Fruit fly (Drosophila melanogaster): ENCODE results near the gene CG4440.
A peak's percentile ranks its signal among the peaks of the same experiment; 100 is the strongest.

Gene CG4440

dm6 chr2L:16317777-16318610, 11.7 kb upstream of the CG4440 start (continued):
- TF ChIP-seq HLHmδ (GFP tag; optimal IDR thresholded peaks at IDR 0.05) = no peak
- TF ChIP-seq CG15269 (tag; optimal IDR thresholded peaks at IDR 0.05) = peak; percentile 43
- TF ChIP-seq CG1832 (GFP tag; optimal IDR thresholded peaks at IDR 0.05) = no peak
- no peak for TF ChIP-seq D (optimal IDR thresholded peaks at IDR 0.05)
- peak; percentile 4 for TF ChIP-seq D (GFP tag; optimal IDR thresholded peaks at IDR 0.05)
- no peak for TF ChIP-seq phol (tag; optimal IDR thresholded peaks at IDR 0.05)
- TF ChIP-seq CG4328 (GFP tag; optimal IDR thresholded peaks at IDR 0.05) = peak; percentile 40
- TF ChIP-seq Ada2b (GFP tag; IDR thresholded peaks at IDR 0.05) = 0 out of 2 replicates have a peak, but pooled peaks have one; percentile 21
- no peak for TF ChIP-seq HLH4C (GFP tag; IDR thresholded peaks at IDR 0.05; ENCODE audit: partially characterized antibody)
- peak; percentile 37; the same call in 1 of the 3 replicates for TF ChIP-seq dysf (GFP tag; IDR thresholded peaks at IDR 0.05)
- no peak; the same call in 1 of the 2 replicates for TF ChIP-seq gsb (GFP tag; IDR thresholded peaks at IDR 0.05)
- peak; percentile 36 for TF ChIP-seq Dip3 (GFP tag; optimal IDR thresholded peaks at IDR 0.05)
- TF ChIP-seq CG6813 (GFP tag; optimal IDR thresholded peaks at IDR 0.05) = peak; percentile 60
- peak; percentile 34; the same call in 1 of the 2 replicates for TF ChIP-seq CG3847 (GFP tag; IDR thresholded peaks at IDR 0.05)
- TF ChIP-seq Trl (optimal IDR thresholded peaks at IDR 0.05) = no peak
- peak; percentile 64 for TF ChIP-seq Trl (GFP tag; optimal IDR thresholded peaks at IDR 0.05)
- TF ChIP-seq CG11398 (GFP tag; optimal IDR thresholded peaks at IDR 0.05) = peak; percentile 47
- no peak for TF ChIP-seq ash1 (GFP tag; optimal IDR thresholded peaks at IDR 0.05)
- peak; percentile 55; the same call in 1 of the 2 replicates for TF ChIP-seq Rfx (GFP tag; IDR thresholded peaks at IDR 0.05)
- TF ChIP-seq CG12236 (GFP tag; optimal IDR thresholded peaks at IDR 0.05) = peak; percentile 3
- no peak for TF ChIP-seq Adf1 (GFP tag; IDR thresholded peaks at IDR 0.05)
- TF ChIP-seq CG12942 (GFP tag; optimal IDR thresholded peaks at IDR 0.05) = peak; percentile 22
- peak; percentile 12 for TF ChIP-seq CG3163 (GFP tag; optimal IDR thresholded peaks at IDR 0.05)
- no peak for TF ChIP-seq BEAF-32 (GFP tag; optimal IDR thresholded peaks at IDR 0.05)
- peak; percentile 72 for TF ChIP-seq odd (GFP tag; optimal IDR thresholded peaks at IDR 0.05)
- TF ChIP-seq stwl (tag; optimal IDR thresholded peaks at IDR 0.05) = no peak
- no peak for TF ChIP-seq CG4854 (GFP tag; optimal IDR thresholded peaks at IDR 0.05)
- no peak for TF ChIP-seq CG33557 (GFP tag; optimal IDR thresholded peaks at IDR 0.05)
- TF ChIP-seq Awh (GFP tag; IDR thresholded peaks at IDR 0.05) = peak; percentile 77
- peak; percentile 8 for TF ChIP-seq CG8089 (GFP tag; optimal IDR thresholded peaks at IDR 0.05)
- TF ChIP-seq so (GFP tag; IDR thresholded peaks at IDR 0.05) = peak; percentile 54; the same call in 2 of the 3 replicates
- TF ChIP-seq CG12071 (GFP tag; optimal IDR thresholded peaks at IDR 0.05) = peak; percentile 36
- peak; percentile 37 for TF ChIP-seq CG1647 (GFP tag; optimal IDR thresholded peaks at IDR 0.05)
- TF ChIP-seq dmrt11E (tag; optimal IDR thresholded peaks at IDR 0.05) = no peak
- TF ChIP-seq CG9797 (GFP tag; optimal IDR thresholded peaks at IDR 0.05) = no peak
- no peak for TF ChIP-seq Hr51 (GFP tag; optimal IDR thresholded peaks at IDR 0.05)
- peak; percentile 57; the same call in 1 of the 2 replicates for TF ChIP-seq HLH3B (GFP tag; IDR thresholded peaks at IDR 0.05)
- TF ChIP-seq CG6254 (GFP tag; optimal IDR thresholded peaks at IDR 0.05) = no peak
- TF ChIP-seq Deaf1 (tag; optimal IDR thresholded peaks at IDR 0.05) = no peak
- TF ChIP-seq al (GFP tag; IDR thresholded peaks at IDR 0.05) = no peak
- TF ChIP-seq NK7.1 (GFP tag; optimal IDR thresholded peaks at IDR 0.05) = peak; percentile 40
